Worm (Caenorhabditis elegans) whole organism, L4/young adult: ENCODE results near the gene Y41D4A.7.

Source experiments
- W03F9.2 ChIP-seq: fragments of 150-350 bp; optimal IDR thresholded peaks from 2 replicates; lab custom pipeline; 2014; ENCODE audit warnings: missing biosample characterization, missing genetic modification characterization
- him-1 ChIP-seq: sonication (generic microtip); optimal IDR thresholded peaks from 2 replicates; lab custom pipeline; 2016; ENCODE audit warnings: missing genotype, missing genetic modification reagents, missing genetic modification characterization, missing compliant biosample characterization

DNA sequence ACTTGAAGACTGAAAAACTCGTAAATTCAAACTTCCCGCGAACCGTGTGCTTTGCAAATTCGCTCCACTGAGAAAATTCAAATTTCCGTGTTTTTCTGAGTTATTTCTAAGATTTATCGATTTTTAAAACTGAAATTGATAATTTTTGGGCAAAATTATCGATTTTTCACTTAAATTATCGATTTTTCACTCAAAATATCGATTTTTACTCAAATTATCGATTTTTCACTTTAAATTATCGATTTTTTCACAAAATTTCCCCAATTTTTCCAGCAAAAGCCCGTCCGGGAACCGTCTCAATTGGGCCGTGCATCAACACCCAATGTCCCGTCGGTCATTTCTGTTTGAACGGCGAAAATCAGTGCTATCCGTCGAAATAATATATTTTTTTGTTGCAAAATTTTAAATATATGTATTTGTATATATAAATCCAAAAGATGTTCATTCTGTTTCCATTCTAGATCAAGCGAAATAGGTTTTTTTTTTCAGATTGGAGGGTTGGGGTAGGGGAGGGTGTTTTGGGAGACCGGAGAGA is 33.8 kb downstream of the Y41D4A.7 start:
- TF ChIP-seq W03F9.2 (tag; lab: Kevin White, UChicago), result no peak
- no peak for TF ChIP-seq him-1 (tag; lab: Kevin White, UChicago)
